Fruit fly (Drosophila melanogaster) whole organism, wandering third instar larva: ENCODE results near the gene Xrp1.

ENCODE experiments used
- Abd-B ChIP-seq: fragments of >200 bp; optimal IDR thresholded peaks from 2 replicates; lab custom pipeline; 2017; ENCODE audit warnings: missing biosample characterization, missing genetic modification characterization
- CG32264 ChIP-seq: fragments of 200-800 bp; sonication (Bioruptor generic); optimal IDR thresholded peaks from 2 replicates; lab custom pipeline; 2016; ENCODE audit warnings: missing biosample characterization, missing genetic modification characterization
- CG9705 ChIP-seq: fragments of 200-800 bp; sonication (Bioruptor generic); optimal IDR thresholded peaks from 2 replicates; lab custom pipeline; 2018; ENCODE audit warnings: missing biosample characterization, mild to moderate bottlenecking, missing genetic modification characterization
- CrebA ChIP-seq: fragments of 200-800 bp; sonication (Bioruptor generic); optimal IDR thresholded peaks from 2 replicates; lab custom pipeline; 2016; ENCODE audit warnings: missing biosample characterization, mild to moderate bottlenecking, missing genetic modification characterization, borderline replicate concordance
- Dfd ChIP-seq: fragments of >200 bp; optimal IDR thresholded peaks from 2 replicates; lab custom pipeline; 2017; ENCODE audit warnings: missing biosample characterization, missing genetic modification characterization
- Dif ChIP-seq: fragments of 200-275, 200-300 bp; sonication (Bioruptor generic); optimal IDR thresholded peaks from 2 replicates; lab custom pipeline; 2018; ENCODE audit warnings: missing biosample characterization, missing genetic modification characterization; ENCODE audit not compliant: partially characterized antibody
- GATAd ChIP-seq: sonication (Bioruptor generic); optimal IDR thresholded peaks from 2 replicates; lab custom pipeline; 2016; ENCODE audit warnings: missing biosample characterization, missing genetic modification characterization
- HLH106 ChIP-seq: fragments of 200-800 bp; optimal IDR thresholded peaks from 3 replicates; lab custom pipeline; 2019; ENCODE audit warnings: missing biosample characterization, mild to moderate bottlenecking, missing genetic modification characterization, moderate library complexity
- Hnf4 ChIP-seq: fragments of 200-800 bp; sonication (Bioruptor generic); optimal IDR thresholded peaks from 2 replicates; lab custom pipeline; 2016; ENCODE audit warnings: missing biosample characterization, mild to moderate bottlenecking, missing genetic modification characterization
- Hr78 ChIP-seq: fragments of >200 bp; optimal IDR thresholded peaks from 2 replicates; lab custom pipeline; 2017; ENCODE audit warnings: missing biosample characterization, missing genetic modification characterization
- Hr83 ChIP-seq: fragments of 200-300 bp; sonication (Bioruptor generic); optimal IDR thresholded peaks from 2 replicates; lab custom pipeline; 2016; ENCODE audit warnings: missing biosample characterization, mild to moderate bottlenecking, missing genetic modification characterization, moderate library complexity; ENCODE audit not compliant: poor library complexity, severe bottlenecking
- Jra ChIP-seq: sonication (Bioruptor generic); optimal IDR thresholded peaks from 2 replicates; lab custom pipeline; 2016; ENCODE audit warnings: missing biosample characterization, missing genetic modification characterization
- Mio ChIP-seq: sonication (Bioruptor generic); optimal IDR thresholded peaks from 2 replicates; lab custom pipeline; 2016; ENCODE audit warnings: missing biosample characterization, missing genetic modification characterization
- Myc ChIP-seq: fragments of >200 bp; optimal IDR thresholded peaks from 2 replicates; lab custom pipeline; 2017
- N ChIP-seq: fragments of >200 bp; optimal IDR thresholded peaks from 2 replicates; lab custom pipeline; 2018; ENCODE audit warnings: missing biosample characterization, missing external identifiers, missing genetic modification characterization
- Rel ChIP-seq, 2 experiments: fragments of 200-800 bp; sonication (Bioruptor generic) in 1 of 2; optimal IDR thresholded peaks; 2 replicates in 1 of 2; 3 replicates in 1 of 2; lab custom pipeline; 2016 to 2019; ENCODE audit warnings: mild to moderate bottlenecking in 2 of 2, missing biosample characterization in 2 of 2, missing genetic modification characterization in 2 of 2, moderate library complexity in 1 of 2
- Sp1 ChIP-seq: fragments of 200-800 bp; sonication (Bioruptor generic); optimal IDR thresholded peaks from 3 replicates; lab custom pipeline; 2019; ENCODE audit warnings: missing biosample characterization, mild to moderate bottlenecking, missing genetic modification characterization, moderate library complexity
- Vsx2 ChIP-seq: fragments of 200-300, 225-300 bp; sonication (Bioruptor generic); optimal IDR thresholded peaks from 2 replicates; lab custom pipeline; 2018; ENCODE audit warnings: missing biosample characterization, missing genetic modification characterization; ENCODE audit not compliant: partially characterized antibody
- br ChIP-seq: fragments of 200-800 bp; sonication (Bioruptor generic); optimal IDR thresholded peaks from 2 replicates; lab custom pipeline; 2016; ENCODE audit warnings: missing biosample characterization, missing genetic modification characterization
- brk ChIP-seq: fragments of 200-800 bp; sonication (Bioruptor generic); optimal IDR thresholded peaks from 2 replicates; lab custom pipeline; 2016; ENCODE audit warnings: missing biosample characterization, mild to moderate bottlenecking, missing genetic modification characterization
- dl ChIP-seq, 2 experiments: fragments of 175-275, 200-275 bp in 1 of 2; fragments of 200-275 bp in 1 of 2; sonication (Bioruptor generic); optimal IDR thresholded peaks; lab custom pipeline; 2018; ENCODE audit warnings: mild to moderate bottlenecking in 2 of 2, missing biosample characterization in 2 of 2, missing genetic modification characterization in 2 of 2, moderate library complexity in 2 of 2; ENCODE audit not compliant: partially characterized antibody in 2 of 2, insufficient read depth in 1 of 2
- dmrt93B ChIP-seq: fragments of 200-800 bp; sonication (Bioruptor generic); optimal IDR thresholded peaks from 2 replicates; lab custom pipeline; 2018; ENCODE audit warnings: missing biosample characterization, mild to moderate bottlenecking, missing genetic modification characterization
- dsf ChIP-seq: sonication (Bioruptor generic); optimal IDR thresholded peaks from 2 replicates; lab custom pipeline; 2016; ENCODE audit warnings: missing biosample characterization, missing genetic modification characterization, borderline replicate concordance
- ey ChIP-seq: fragments of 200-800 bp; sonication (Bioruptor generic); optimal IDR thresholded peaks from 2 replicates; lab custom pipeline; 2016; ENCODE audit warnings: missing biosample characterization, missing genetic modification characterization
- foxo ChIP-seq, 2 experiments: fragments of 200-800 bp; sonication (Bioruptor generic); optimal IDR thresholded peaks; 2 replicates in 1 of 2; 3 replicates in 1 of 2; lab custom pipeline; 2016 to 2017; ENCODE audit warnings: missing biosample characterization in 2 of 2, missing genetic modification characterization in 2 of 2
- fru ChIP-seq: fragments of 200-800 bp; sonication (Bioruptor generic); optimal IDR thresholded peaks from 3 replicates; lab custom pipeline; 2016; ENCODE audit warnings: missing biosample characterization, mild to moderate bottlenecking, missing genetic modification characterization
- h ChIP-seq: fragments of 200-800 bp; sonication (Bioruptor generic); optimal IDR thresholded peaks from 3 replicates; lab custom pipeline; 2016; ENCODE audit warnings: missing biosample characterization, mild to moderate bottlenecking, missing genetic modification characterization
- jim ChIP-seq: fragments of 175-275, 200-325 bp; sonication (Bioruptor generic); optimal IDR thresholded peaks from 2 replicates; lab custom pipeline; 2016; ENCODE audit warnings: missing biosample characterization, mild to moderate bottlenecking, missing genetic modification characterization
- lola ChIP-seq: fragments of >200 bp; optimal IDR thresholded peaks from 2 replicates; lab custom pipeline; 2017; ENCODE audit warnings: missing biosample characterization, missing genetic modification characterization
- pan ChIP-seq: fragments of >200 bp; optimal IDR thresholded peaks from 2 replicates; lab custom pipeline; 2017
- psq ChIP-seq: fragments of 200-800 bp; sonication (Bioruptor generic); optimal IDR thresholded peaks from 3 replicates; lab custom pipeline; 2017; ENCODE audit warnings: missing biosample characterization, mild to moderate bottlenecking, missing genetic modification characterization, moderate library complexity
- rgr ChIP-seq: fragments of 200-800 bp; sonication (Bioruptor generic); optimal IDR thresholded peaks from 3 replicates; lab custom pipeline; 2016; ENCODE audit warnings: missing biosample characterization, mild to moderate bottlenecking, missing genetic modification characterization
- sage ChIP-seq: fragments of 200-800 bp; sonication (Bioruptor generic); optimal IDR thresholded peaks from 2 replicates; lab custom pipeline; 2016; ENCODE audit warnings: missing biosample characterization, mild to moderate bottlenecking, missing genetic modification characterization
- sv ChIP-seq: fragments of 200-800 bp; sonication (Bioruptor generic); optimal IDR thresholded peaks from 3 replicates; lab custom pipeline; 2016; ENCODE audit warnings: missing biosample characterization, missing genetic modification characterization
- tai ChIP-seq: sonication (Bioruptor generic); optimal IDR thresholded peaks from 2 replicates; lab custom pipeline; 2016; ENCODE audit warnings: missing biosample characterization, missing genetic modification characterization
- usp ChIP-seq: fragments of >200 bp; optimal IDR thresholded peaks from 2 replicates; lab custom pipeline; 2017; ENCODE audit warnings: missing biosample characterization, missing genetic modification characterization
- woc ChIP-seq: sonication (Bioruptor generic); optimal IDR thresholded peaks from 2 replicates; lab custom pipeline; 2016; ENCODE audit warnings: missing biosample characterization, mild to moderate bottlenecking, missing genetic modification characterization

Xrp1 gene

DNA sequence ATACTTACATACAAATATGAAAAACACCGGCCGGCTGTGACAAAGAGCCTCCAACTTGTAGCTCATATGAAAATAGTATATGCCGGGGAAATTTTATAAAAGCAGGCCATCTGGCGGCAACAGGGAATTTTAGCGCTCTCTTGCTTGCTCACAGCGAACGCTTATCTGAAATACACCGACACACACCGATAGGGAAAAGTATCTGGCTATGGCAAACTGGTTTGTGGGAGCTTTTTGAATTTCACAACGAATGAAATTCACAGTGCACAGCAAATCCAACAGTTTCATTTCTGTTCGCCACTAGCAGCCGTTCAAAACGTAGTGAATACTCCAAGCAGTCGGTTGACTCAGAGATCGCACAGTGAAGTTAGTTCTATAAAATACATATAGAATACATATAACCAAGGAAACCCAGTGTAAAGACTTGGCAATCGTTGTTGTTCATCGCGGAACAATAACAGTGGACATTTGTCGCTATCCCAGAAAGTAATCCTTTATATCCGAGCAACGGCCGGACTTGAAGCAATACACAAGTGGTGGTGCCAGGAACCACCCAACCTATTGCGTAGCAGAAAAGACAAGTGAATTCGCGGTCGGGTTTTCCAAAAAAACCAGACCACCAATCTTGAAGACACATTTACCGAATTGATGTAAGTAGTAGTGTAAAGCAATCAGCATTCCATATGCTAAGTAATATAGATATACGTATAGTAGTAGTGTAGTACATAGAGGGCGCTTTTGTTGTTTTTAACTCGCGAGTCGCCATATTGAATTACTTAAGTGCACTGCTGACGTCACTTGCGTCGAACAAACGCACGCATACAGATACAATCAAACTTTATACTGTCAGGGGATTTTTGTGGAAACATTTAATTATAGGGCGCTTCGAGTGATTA lies 3.5 kb downstream of the Xrp1 start (continued):
- TF ChIP-seq CrebA, result peak; percentile 87
- TF ChIP-seq, all 38 proteins: peak for 23

DNA sequence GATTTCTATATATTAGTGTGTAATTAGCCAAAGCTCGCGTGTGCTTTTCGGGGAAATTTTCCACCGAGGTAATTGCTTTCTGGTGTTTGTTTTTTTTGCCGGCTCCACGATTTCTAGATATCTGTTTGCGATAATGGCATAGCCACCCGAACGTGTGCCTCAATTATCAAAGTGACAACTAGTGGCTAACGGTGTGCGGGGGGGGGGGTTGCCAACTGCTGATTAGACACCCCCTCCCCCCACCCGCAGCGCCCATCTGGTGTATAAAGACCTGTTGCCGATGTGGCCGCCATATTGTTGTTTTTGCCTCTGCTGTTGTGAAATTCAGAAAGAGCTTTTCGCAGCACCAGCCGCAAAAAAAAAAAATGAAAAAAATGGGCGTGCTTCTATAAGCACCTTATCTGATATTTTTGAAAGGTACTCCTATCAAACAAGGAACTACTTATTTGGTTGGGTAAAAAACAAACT lies 4.1 kb downstream of the Xrp1 start:
- TF ChIP-seq Vsx2 (GFP tag; lab: Kevin White, UChicago) (peak; percentile 35), dmrt93B (GFP tag; lab: Kevin White, UChicago) (no peak), Hr83 (GFP tag; lab: Kevin White, UChicago) (no peak), fru (GFP tag; lab: Kevin White, UChicago) (no peak), Dfd (GFP tag; lab: Kevin White, UChicago) (no peak), Hnf4 (GFP tag; lab: Kevin White, UChicago) (no peak), br (GFP tag; lab: Kevin White, UChicago) (peak; percentile 24), jim (GFP tag; lab: Kevin White, UChicago) (no peak), CG32264 (GFP tag; lab: Kevin White, UChicago) (no peak), tai (GFP tag; lab: Kevin White, UChicago) (no peak), Rel (GFP tag; optimal IDR thresholded peaks at IDR 0.05; lab: Kevin White, UChicago) (no peak), Rel (tag; optimal IDR thresholded peaks at IDR 0.05; lab: Kevin White, UChicago) (peak; percentile 99), rgr (no peak), CG9705 (GFP tag; lab: Kevin White, UChicago) (no peak), CrebA (peak; percentile 55), brk (GFP tag; lab: Kevin White, UChicago) (peak; percentile 28), woc (GFP tag; lab: Kevin White, UChicago) (no peak), sage (no peak), Abd-B (GFP tag; lab: Kevin White, UChicago) (no peak), h (GFP tag; lab: Kevin White, UChicago) (peak; percentile 97), Myc (lab: Kevin White, UChicago) (no peak), sv (GFP tag; lab: Kevin White, UChicago) (no peak), foxo (GFP tag; optimal IDR thresholded peaks at IDR 0.05; lab: Kevin White, UChicago) (no peak), pan (lab: Kevin White, UChicago) (no peak), dsf (GFP tag; lab: Kevin White, UChicago) (no peak), Dif (GFP tag; lab: Kevin White, UChicago) (no peak), Sp1 (peak; percentile 12), Hr78 (no peak), GATAd (no peak), dl (GFP tag; optimal IDR thresholded peaks at IDR 0.05; lab: Kevin White, UChicago; ENCODE audit: insufficient read depth in 1 of 2, partially characterized antibody in 2 of 2) (peak in 1 of 2 experiments; percentile 38), ey (GFP tag; lab: Kevin White, UChicago) (no peak), usp (GFP tag; lab: Kevin White, UChicago) (no peak), HLH106 (tag; lab: Kevin White, UChicago) (no peak), Jra (GFP tag; lab: Kevin White, UChicago) (peak; percentile 21), N (no peak), lola (no peak), Mio (GFP tag; lab: Kevin White, UChicago) (no peak), psq (GFP tag; lab: Kevin White, UChicago) (no peak)
